Worm (Caenorhabditis elegans): ENCODE data around the gene W09D6.5.
A peak's percentile ranks its signal among the peaks of the same experiment; 100 is the strongest.

W09D6.5 gene

ce11 chrIII:11077404-11077803 is 10.9 kb upstream of the W09D6.5 start, which contains the start of gene str-246:
str-246 (plus strand) TSS chrIII:11077704.
- TF ChIP-seq lag-1 (GFP tag; IDR thresholded peaks at IDR 0.05) (no peak), nfyb-1 (GFP tag; IDR thresholded peaks at IDR 0.05) (no peak), egrh-3 (GFP tag; IDR thresholded peaks at IDR 0.05) (no peak), F49E8.2 (tag; optimal IDR thresholded peaks at IDR 0.05; ENCODE audit: insufficient read depth) (no peak), him-1 (tag; optimal IDR thresholded peaks at IDR 0.05) (no peak), fkh-3 (tag; optimal IDR thresholded peaks at IDR 0.05) (no peak), cebp-2 (GFP tag; IDR thresholded peaks at IDR 0.05) (no peak), repo-1 (tag; optimal IDR thresholded peaks at IDR 0.05) (no peak)

ce11 chrIII:11079445-11079844 is 8.8 kb upstream of the W09D6.5 start, which contains the start of gene W09D6.4:
W09D6.4 (plus strand) TSS chrIII:11079745.
- TF ChIP-seq repo-1 (tag; optimal IDR thresholded peaks at IDR 0.05) (no peak), T07F8.4 (tag; optimal IDR thresholded peaks at IDR 0.05) (no peak), him-1 (tag; optimal IDR thresholded peaks at IDR 0.05) (no peak), nfya-2 (GFP tag; IDR thresholded peaks at IDR 0.05) (no peak), nhr-120 (GFP tag; IDR thresholded peaks at IDR 0.05) (no peak), madf-8 (GFP tag; conservative IDR thresholded peaks at IDR 0.05) (no peak), mes-4 (tag; optimal IDR thresholded peaks at IDR 0.05) (no peak), ztf-18 (tag; optimal IDR thresholded peaks at IDR 0.05) (no peak), ztf-25 (GFP tag; IDR thresholded peaks at IDR 0.05) (no peak), nhr-179 (tag; optimal IDR thresholded peaks at IDR 0.05) (no peak), F57A8.1 (GFP tag; optimal IDR thresholded peaks at IDR 0.05) (no peak), B0035.1 (tag; optimal IDR thresholded peaks at IDR 0.05) (no peak), F37B4.10 (GFP tag; IDR thresholded peaks at IDR 0.05) (no peak), let-607 (tag; optimal IDR thresholded peaks at IDR 0.05) (no peak), somi-1 (GFP tag; optimal IDR thresholded peaks at IDR 0.05) (no peak), B0019.2 (GFP tag; conservative IDR thresholded peaks at IDR 0.05) (no peak), tlf-1 (GFP tag; optimal IDR thresholded peaks at IDR 0.05) (no peak), hlh-12 (tag; optimal IDR thresholded peaks at IDR 0.05) (no peak)

- TF ChIP-seq C17E4.6 (GFP tag; IDR thresholded peaks at IDR 0.05), result no peak
- no peak for TF ChIP-seq mcd-1 (GFP tag; IDR thresholded peaks at IDR 0.05)
Measured at ce11 chrIII:11082604-11083003, 5.7 kb upstream of the W09D6.5 start.

- TF ChIP-seq aptf-3 (GFP tag; IDR thresholded peaks at IDR 0.05), result no peak
- TF ChIP-seq F37B4.10 (GFP tag; IDR thresholded peaks at IDR 0.05), result no peak
- no peak for TF ChIP-seq nhr-120 (GFP tag; IDR thresholded peaks at IDR 0.05)
- peak; percentile 73 for TF ChIP-seq nhr-80 (tag; optimal IDR thresholded peaks at IDR 0.05)
Measured at ce11 chrIII:11083993-11084392, 4.3 kb upstream of the W09D6.5 start.

ce11 chrIII:11087442-11087841 is 845 bp upstream of the W09D6.5 start:
- TF ChIP-seq attf-5 (GFP tag; optimal IDR thresholded peaks at IDR 0.05), result peak; percentile 29
- peak; percentile 81 for TF ChIP-seq nhr-80 (tag; optimal IDR thresholded peaks at IDR 0.05)
- no peak for TF ChIP-seq snpc-4 (GFP tag; optimal IDR thresholded peaks at IDR 0.05)
- TF ChIP-seq snpc-4 (tag; optimal IDR thresholded peaks at IDR 0.05), result peak in 2 of 4 experiments; percentile 34
- TF ChIP-seq ztf-28 (GFP tag; IDR thresholded peaks at IDR 0.05), result no peak
- peak; percentile 72 to 89 for TF ChIP-seq let-607 (tag; optimal IDR thresholded peaks at IDR 0.05)
- no peak for TF ChIP-seq nhr-120 (GFP tag; IDR thresholded peaks at IDR 0.05)
- no peak for TF ChIP-seq T26A5.8 (tag; optimal IDR thresholded peaks at IDR 0.05)
